Worm (Caenorhabditis elegans): Measurements from ENCODE around the gene F57A8.6.

- no peak for TF ChIP-seq odd-2 (tag; optimal IDR thresholded peaks at IDR 0.05)
- no peak for TF ChIP-seq pag-3 (tag; optimal IDR thresholded peaks at IDR 0.05; ENCODE audit: borderline replicate concordance)
- TF ChIP-seq rnt-1 (tag; optimal IDR thresholded peaks at IDR 0.05) = no peak
- TF ChIP-seq nhr-11 (tag; optimal IDR thresholded peaks at IDR 0.05) = no peak
- TF ChIP-seq hlh-8 (tag; optimal IDR thresholded peaks at IDR 0.05) = no peak
- no peak for TF ChIP-seq ttx-3 (tag; optimal IDR thresholded peaks at IDR 0.05)
- TF ChIP-seq dve-1 (tag; optimal IDR thresholded peaks at IDR 0.05) = no peak
- no peak for TF ChIP-seq unc-42 (tag; optimal IDR thresholded peaks at IDR 0.05)
- TF ChIP-seq unc-55 (GFP tag; optimal IDR thresholded peaks at IDR 0.05) = no peak
Observed at ce11 chrV:10030992-10031383, 42.7 kb downstream of the F57A8.6 start, which contains the start of gene acl-2.

Data from whole organism, late embryonic.